Fruit fly (Drosophila melanogaster): ENCODE measurements around the gene CG43083.

CG43083 gene

dm6 chr3L:15610109-15610508, 38.3 kb upstream of the CG43083 start, which contains the start of gene CG7650 (continued):
- TF ChIP-seq zen (tag; optimal IDR thresholded peaks at IDR 0.05) (peak; percentile 77), CG6791 (GFP tag; IDR thresholded peaks at IDR 0.05; ENCODE audit: partially characterized antibody) (peak; percentile 88), BEAF-32 (GFP tag; optimal IDR thresholded peaks at IDR 0.05) (peak; percentile 87), ato (GFP tag; IDR thresholded peaks at IDR 0.05; ENCODE audit: partially characterized antibody) (peak; percentile 80), Trl (optimal IDR thresholded peaks at IDR 0.05) (no peak), Trl (GFP tag; optimal IDR thresholded peaks at IDR 0.05) (no peak), tin (GFP tag; optimal IDR thresholded peaks at IDR 0.05) (no peak), CG10267 (tag; optimal IDR thresholded peaks at IDR 0.05) (peak; percentile 74), nerfin-2 (GFP tag; IDR thresholded peaks at IDR 0.05; ENCODE audit: partially characterized antibody) (peak; percentile 60; the same call in 1 of the 2 replicates), Dll (GFP tag; IDR thresholded peaks at IDR 0.05; ENCODE audit: partially characterized antibody) (peak; percentile 96), Sox100B (GFP tag; optimal IDR thresholded peaks at IDR 0.05) (no peak), CG1603 (tag; optimal IDR thresholded peaks at IDR 0.05) (peak; percentile 39), Doc3 (GFP tag; IDR thresholded peaks at IDR 0.05; ENCODE audit: partially characterized antibody) (peak; percentile 90), cas (GFP tag; IDR thresholded peaks at IDR 0.05) (no peak), CG14710 (tag; optimal IDR thresholded peaks at IDR 0.05) (peak; percentile 64), CG2116 (GFP tag; optimal IDR thresholded peaks at IDR 0.05) (peak; percentile 76), CG16813 (GFP tag; IDR thresholded peaks at IDR 0.05; ENCODE audit: partially characterized antibody) (peak; percentile 77), CG9797 (GFP tag; optimal IDR thresholded peaks at IDR 0.05) (peak; percentile 83), YL-1 (GFP tag; optimal IDR thresholded peaks at IDR 0.05) (peak; percentile 74), inv (GFP tag; IDR thresholded peaks at IDR 0.05; ENCODE audit: partially characterized antibody) (peak; percentile 75), Doc2 (GFP tag; IDR thresholded peaks at IDR 0.05) (no peak), CG2129 (GFP tag; IDR thresholded peaks at IDR 0.05; ENCODE audit: partially characterized antibody) (peak; percentile 84), CG2712 (tag; optimal IDR thresholded peaks at IDR 0.05) (peak; percentile 22), Rx (GFP tag; IDR thresholded peaks at IDR 0.05) (no peak), CG8388 (GFP tag; optimal IDR thresholded peaks at IDR 0.05) (no peak), exex (tag; optimal IDR thresholded peaks at IDR 0.05) (peak; percentile 68), Nf-YB (GFP tag; optimal IDR thresholded peaks at IDR 0.05) (no peak), Opbp (GFP tag; IDR thresholded peaks at IDR 0.05; ENCODE audit: partially characterized antibody) (peak; percentile 88), CG7963 (GFP tag; IDR thresholded peaks at IDR 0.05; ENCODE audit: partially characterized antibody) (peak; percentile 79), lmd (GFP tag; IDR thresholded peaks at IDR 0.05) (no peak), HmgZ (tag; optimal IDR thresholded peaks at IDR 0.05) (peak; percentile 37), Dp (GFP tag; optimal IDR thresholded peaks at IDR 0.05) (peak; percentile 93), vvl (GFP tag; IDR thresholded peaks at IDR 0.05) (peak; percentile 29; the same call in 1 of the 2 replicates), CG3726 (GFP tag; IDR thresholded peaks at IDR 0.05) (no peak), CG34224 (GFP tag; IDR thresholded peaks at IDR 0.05; ENCODE audit: partially characterized antibody) (peak; percentile 94), zen2 (GFP tag; IDR thresholded peaks at IDR 0.05; ENCODE audit: partially characterized antibody) (peak; percentile 93), CG17829 (tag; optimal IDR thresholded peaks at IDR 0.05) (peak; percentile 34), kay (GFP tag; optimal IDR thresholded peaks at IDR 0.05) (no peak), CG4282 (GFP tag; optimal IDR thresholded peaks at IDR 0.05) (no peak), bcd (GFP tag; optimal IDR thresholded peaks at IDR 0.05) (no peak), knrl (GFP tag; IDR thresholded peaks at IDR 0.05; ENCODE audit: partially characterized antibody) (peak; percentile 86), MTF-1 (GFP tag; optimal IDR thresholded peaks at IDR 0.05; ENCODE audit: borderline replicate concordance) (no peak), hb (GFP tag; IDR thresholded peaks at IDR 0.05; ENCODE audit: partially characterized antibody) (peak; percentile 81), lbe (GFP tag; optimal IDR thresholded peaks at IDR 0.05) (peak; percentile 6), Side (GFP tag; optimal IDR thresholded peaks at IDR 0.05) (no peak), Bgb (GFP tag; IDR thresholded peaks at IDR 0.05; ENCODE audit: partially characterized antibody) (peak; percentile 93), CG14860 (GFP tag; IDR thresholded peaks at IDR 0.05; ENCODE audit: partially characterized antibody) (peak; percentile 83), bbx (GFP tag; IDR thresholded peaks at IDR 0.05; ENCODE audit: partially characterized antibody) (peak; percentile 94)
